Fruit fly (Drosophila melanogaster) whole organism, embryonic: Measurements from ENCODE around the gene CG42656.

Source experiments
- Atf6 ChIP-seq: fragments of 200-800 bp; sonication (Bioruptor generic); IDR thresholded peaks from 2 replicates; pipeline ENCODE4 v1.3.6; 2022; ENCODE audit warnings: missing biosample characterization, missing genetic modification characterization
- B-H1 ChIP-seq: fragments of 200-800 bp; sonication (Bioruptor generic); IDR thresholded peaks from 3 replicates; pipeline ENCODE4 v1.3.6; 2022; ENCODE audit warnings: missing biosample characterization, missing genetic modification characterization
- Bdp1 ChIP-seq: fragments of 200-800 bp; sonication (Bioruptor generic); optimal IDR thresholded peaks from 3 replicates; lab custom pipeline; 2016; ENCODE audit warnings: missing biosample characterization, missing genetic modification characterization
- CG12769 ChIP-seq: fragments of 200-800 bp; sonication (Bioruptor generic); optimal IDR thresholded peaks from 2 replicates; lab custom pipeline; 2019; ENCODE audit warnings: missing biosample characterization, mild to moderate bottlenecking, missing genetic modification characterization, moderate library complexity
- CG14965 ChIP-seq: fragments of 200-800 bp; sonication (Bioruptor generic); optimal IDR thresholded peaks from 2 replicates; lab custom pipeline; 2016; ENCODE audit warnings: missing biosample characterization, missing genetic modification characterization, borderline replicate concordance
- CG15073 ChIP-seq: fragments of 200-800 bp; sonication (Bioruptor generic); optimal IDR thresholded peaks from 2 replicates; lab custom pipeline; 2016; ENCODE audit warnings: missing biosample characterization, missing genetic modification characterization
- CG15269 ChIP-seq: fragments of 200-800 bp; sonication (Bioruptor generic); optimal IDR thresholded peaks from 2 replicates; lab custom pipeline; 2018; ENCODE audit warnings: missing biosample characterization, mild to moderate bottlenecking, missing genetic modification characterization, moderate library complexity
- CG16779 ChIP-seq: fragments of 200-800 bp; sonication (Bioruptor generic); IDR thresholded peaks from 2 replicates; pipeline ENCODE4 v1.3.6; 2022; ENCODE audit warnings: missing biosample characterization, missing genetic modification characterization
- CG17361 ChIP-seq: fragments of 200-800 bp; sonication (Bioruptor generic); IDR thresholded peaks from 3 replicates; pipeline ENCODE4 v1.3.6; 2022; ENCODE audit warnings: missing biosample characterization, missing genetic modification characterization
- CG17829 ChIP-seq: fragments of 200-800 bp; optimal IDR thresholded peaks from 2 replicates; lab custom pipeline; 2019; ENCODE audit warnings: missing biosample characterization, mild to moderate bottlenecking, missing genetic modification characterization, moderate library complexity
- CG30403 ChIP-seq: fragments of 200-800 bp; sonication (Bioruptor generic); optimal IDR thresholded peaks from 3 replicates; lab custom pipeline; 2016; ENCODE audit warnings: missing biosample characterization, missing genetic modification characterization
- CG31388 ChIP-seq: fragments of 200-800 bp; sonication (Bioruptor generic); optimal IDR thresholded peaks from 2 replicates; lab custom pipeline; 2016; ENCODE audit warnings: missing biosample characterization, missing genetic modification characterization
- CG32767 ChIP-seq: fragments of 200-800 bp; sonication (Bioruptor generic); IDR thresholded peaks from 2 replicates; pipeline ENCODE4 v1.3.6; 2022; ENCODE audit warnings: missing biosample characterization, missing genetic modification characterization
- CG33213 ChIP-seq: fragments of 200-800 bp; sonication (Bioruptor generic); optimal IDR thresholded peaks from 3 replicates; lab custom pipeline; 2016; ENCODE audit warnings: missing biosample characterization, missing genetic modification characterization
- CG34224 ChIP-seq: fragments of 200-800 bp; sonication (Bioruptor generic); IDR thresholded peaks from 3 replicates; pipeline ENCODE4 v1.3.6; 2022; ENCODE audit warnings: missing biosample characterization, missing genetic modification characterization; ENCODE audit not compliant: partially characterized antibody
- CG7786 ChIP-seq: fragments of 200-800 bp; sonication (Bioruptor generic); optimal IDR thresholded peaks from 2 replicates; lab custom pipeline; 2016; ENCODE audit warnings: missing biosample characterization, missing genetic modification characterization
- CG8359 ChIP-seq: fragments of 200-800 bp; sonication (Bioruptor generic); optimal IDR thresholded peaks from 2 replicates; lab custom pipeline; 2017; ENCODE audit warnings: missing biosample characterization, mild to moderate bottlenecking, missing genetic modification characterization, borderline replicate concordance
- CG9437 ChIP-seq: fragments of 200-800 bp; sonication (Bioruptor generic); optimal IDR thresholded peaks from 2 replicates; lab custom pipeline; 2018; ENCODE audit warnings: missing biosample characterization, mild to moderate bottlenecking, missing genetic modification characterization
- CG9727 ChIP-seq: fragments of 200-800 bp; sonication (Bioruptor generic); optimal IDR thresholded peaks from 3 replicates; lab custom pipeline; 2017; ENCODE audit warnings: missing biosample characterization, mild to moderate bottlenecking, missing genetic modification characterization
- CG9817 ChIP-seq: fragments of 200-800 bp; sonication (Bioruptor generic); optimal IDR thresholded peaks from 2 replicates; lab custom pipeline; 2018; ENCODE audit warnings: missing biosample characterization, mild to moderate bottlenecking, missing genetic modification characterization, moderate library complexity
- Camta ChIP-seq: fragments of 200-800 bp; sonication (Bioruptor generic); optimal IDR thresholded peaks from 2 replicates; lab custom pipeline; 2016; ENCODE audit warnings: missing biosample characterization, missing genetic modification characterization
- CoRest ChIP-seq: fragments of 200-800 bp; sonication (Bioruptor generic); optimal IDR thresholded peaks from 3 replicates; lab custom pipeline; 2018; ENCODE audit warnings: missing biosample characterization, mild to moderate bottlenecking, missing genetic modification characterization, moderate library complexity
- Dip3 ChIP-seq: fragments of 200-800 bp; sonication (Bioruptor generic); optimal IDR thresholded peaks from 3 replicates; lab custom pipeline; 2016; ENCODE audit warnings: missing biosample characterization, missing genetic modification characterization
- Doc2 ChIP-seq: fragments of 200-800 bp; sonication (Bioruptor generic); IDR thresholded peaks from 2 replicates; pipeline ENCODE4 v1.3.6; 2022; ENCODE audit warnings: missing biosample characterization, missing genetic modification characterization
- GATAe ChIP-seq: fragments of 200-800 bp; sonication (Bioruptor generic); conservative IDR thresholded peaks from 2 replicates; pipeline ENCODE4 v1.3.6; 2022; ENCODE audit warnings: missing biosample characterization, missing genetic modification characterization
- MESR4 ChIP-seq: fragments of 200-800 bp; sonication (Bioruptor generic); optimal IDR thresholded peaks from 2 replicates; lab custom pipeline; 2018; ENCODE audit warnings: missing biosample characterization, mild to moderate bottlenecking, missing genetic modification characterization, moderate library complexity
- Ptx1 ChIP-seq: fragments of 200-800 bp; sonication (Bioruptor generic); IDR thresholded peaks from 2 replicates; pipeline ENCODE4 v1.3.6; 2022; ENCODE audit warnings: missing biosample characterization, missing genetic modification characterization
- Ravus ChIP-seq: fragments of 200-800 bp; sonication (Bioruptor generic); IDR thresholded peaks from 2 replicates; pipeline ENCODE4 v1.3.6; 2022; ENCODE audit warnings: missing biosample characterization, missing genetic modification characterization
- Xrp1 ChIP-seq: fragments of 200-800 bp; sonication (Bioruptor generic); IDR thresholded peaks from 2 replicates; pipeline ENCODE4 v1.3.6; 2022; ENCODE audit warnings: missing biosample characterization, missing genetic modification characterization
- ase ChIP-seq: fragments of 200-800 bp; sonication (Bioruptor generic); IDR thresholded peaks from 3 replicates; pipeline ENCODE4 v1.3.6; 2022; ENCODE audit warnings: missing biosample characterization, missing genetic modification characterization
- caup ChIP-seq: fragments of 200-800 bp; sonication (Bioruptor generic); optimal IDR thresholded peaks from 3 replicates; lab custom pipeline; 2017; ENCODE audit warnings: missing biosample characterization, mild to moderate bottlenecking, missing genetic modification characterization, moderate library complexity; ENCODE audit not compliant: severe bottlenecking
- chinmo ChIP-seq: fragments of 200-800 bp; sonication (Bioruptor generic); IDR thresholded peaks from 4 replicates; pipeline ENCODE4 v1.3.6; 2022; ENCODE audit warnings: missing biosample characterization, missing genetic modification characterization; ENCODE audit not compliant: partially characterized antibody
- danr ChIP-seq: fragments of 200-800 bp; sonication (Bioruptor generic); IDR thresholded peaks from 2 replicates; pipeline ENCODE4 v1.3.6; 2022; ENCODE audit warnings: missing biosample characterization, missing genetic modification characterization
- ems ChIP-seq: fragments of 200-800 bp; sonication (Bioruptor generic); optimal IDR thresholded peaks from 3 replicates; lab custom pipeline; 2016; ENCODE audit warnings: missing biosample characterization, missing genetic modification characterization
- gsb-n ChIP-seq: fragments of 200-800 bp; sonication (Bioruptor generic); optimal IDR thresholded peaks from 3 replicates; lab custom pipeline; 2018; ENCODE audit warnings: missing biosample characterization, mild to moderate bottlenecking, missing genetic modification characterization
- h ChIP-seq: fragments of >200 bp; optimal IDR thresholded peaks from 2 replicates; lab custom pipeline; 2017
- hkb ChIP-seq, 2 experiments: fragments of 200-800 bp in 1 of 2; fragments of >200 bp in 1 of 2; sonication (Bioruptor generic) in 1 of 2; IDR thresholded peaks in 1 of 2; optimal IDR thresholded peaks in 1 of 2; 2 replicates each; pipeline versions ENCODE4 v1.3.6 to Lab custom; 2017 to 2022; ENCODE audit warnings: missing biosample characterization in 1 of 2, missing genetic modification characterization in 1 of 2
- hth ChIP-seq: fragments of >200 bp; optimal IDR thresholded peaks from 2 replicates; lab custom pipeline; 2017; ENCODE audit warnings: inconsistent platforms
- kni ChIP-seq: fragments of 200-800 bp; sonication (Bioruptor generic); optimal IDR thresholded peaks from 3 replicates; lab custom pipeline; 2017; ENCODE audit warnings: mild to moderate bottlenecking, missing biosample characterization, missing genetic modification reagents, missing genetic modification characterization
- lab ChIP-seq: fragments of 200-800 bp; sonication (Bioruptor generic); optimal IDR thresholded peaks from 3 replicates; lab custom pipeline; 2017; ENCODE audit warnings: missing biosample characterization, missing genetic modification characterization, mild to moderate bottlenecking, moderate library complexity, missing genetic modification reagents
- nmo ChIP-seq: fragments of 200-800 bp; sonication (Bioruptor generic); optimal IDR thresholded peaks from 2 replicates; lab custom pipeline; 2018; ENCODE audit warnings: missing biosample characterization, mild to moderate bottlenecking, missing genetic modification characterization, moderate library complexity
- pita ChIP-seq: fragments of 200-800 bp; sonication (Bioruptor generic); optimal IDR thresholded peaks from 2 replicates; lab custom pipeline; 2017; ENCODE audit warnings: missing biosample characterization, mild to moderate bottlenecking, missing genetic modification characterization
- pzg ChIP-seq: fragments of 200-800 bp; sonication (Bioruptor generic); optimal IDR thresholded peaks from 3 replicates; lab custom pipeline; 2018; ENCODE audit warnings: missing biosample characterization, mild to moderate bottlenecking, missing genetic modification characterization, moderate library complexity
- sens ChIP-seq: fragments of 200-800 bp; sonication (Bioruptor generic); peaks from one replicate; lab custom pipeline; 2016; ENCODE audit warnings: missing biosample characterization, missing genetic modification characterization
- sisA ChIP-seq: fragments of 200-800 bp; sonication (Bioruptor generic); IDR thresholded peaks from 2 replicates; pipeline ENCODE4 v1.3.6; 2022; ENCODE audit warnings: missing biosample characterization, missing genetic modification characterization
- stc ChIP-seq: fragments of 200-800 bp; sonication (Bioruptor generic); IDR thresholded peaks from 2 replicates; pipeline ENCODE4 v1.3.6; 2022; ENCODE audit warnings: missing biosample characterization, missing genetic modification characterization
- tx ChIP-seq: fragments of 200-800 bp; sonication (Bioruptor generic); optimal IDR thresholded peaks from 2 replicates; lab custom pipeline; 2016; ENCODE audit warnings: missing biosample characterization, missing genetic modification characterization
- wor ChIP-seq: fragments of 200-800 bp; sonication (Bioruptor generic); IDR thresholded peaks from 2 replicates; pipeline ENCODE4 v1.3.6; 2022; ENCODE audit warnings: missing biosample characterization, missing genetic modification characterization

Gene CG42656

dm6 chr3R:7506314-7506988 lies 13.4 kb upstream of the CG42656 start (continued):
- TF ChIP-seq MESR4 (GFP tag; lab: Kevin White, UChicago) (no peak), B-H1 (GFP tag; lab: Robert Waterston, UW) (peak; percentile 50; the same call in 2 of the 3 replicates), CG14965 (GFP tag; lab: Kevin White, UChicago) (peak; percentile 14), CG7786 (GFP tag; lab: Kevin White, UChicago) (peak; percentile 90), hkb (optimal IDR thresholded peaks at IDR 0.05; lab: Kevin White, UChicago) (no peak), hkb (GFP tag; IDR thresholded peaks at IDR 0.05; lab: Robert Waterston, UW) (peak; percentile 64), wor (GFP tag; lab: Robert Waterston, UW) (no peak), CG15073 (GFP tag; lab: Kevin White, UChicago) (no peak), CG17361 (GFP tag; lab: Robert Waterston, UW) (peak; percentile 67), CG9437 (GFP tag; lab: Kevin White, UChicago) (peak; percentile 60), CG17829 (tag; lab: Kevin White, UChicago) (no peak), pita (GFP tag; lab: Kevin White, UChicago) (no peak), Ptx1 (GFP tag; lab: Robert Waterston, UW) (peak; percentile 79), h (lab: Kevin White, UChicago) (no peak), sens (GFP tag; lab: Kevin White, UChicago) (peak; percentile 92), CG8359 (GFP tag; lab: Kevin White, UChicago) (no peak), Dip3 (GFP tag; lab: Kevin White, UChicago) (peak; percentile 93), sisA (peak; percentile 49), kni (GFP tag; lab: Kevin White, UChicago) (no peak), Bdp1 (peak; percentile 70), gsb-n (no peak), caup (GFP tag; lab: Kevin White, UChicago) (peak; percentile 90)

dm6 chr3R:7504989-7505761 lies 12.1 kb upstream of the CG42656 start, which contains the start of gene alpha-Est9:
Gene alpha-Est9, minus strand, starts transcription at chr3R:7505098.
- 0 out of 2 replicates have a peak, but pooled peaks have one; percentile 31 for TF ChIP-seq Atf6 (GFP tag; lab: Robert Waterston, UW)
- no peak for TF ChIP-seq hth (lab: Kevin White, UChicago)
- TF ChIP-seq CG33213 (GFP tag; lab: Kevin White, UChicago): no peak
- no peak for TF ChIP-seq CG32767 (GFP tag; lab: Robert Waterston, UW)
- TF ChIP-seq CG31388 (GFP tag; lab: Kevin White, UChicago): no peak
- peak; percentile 87; the same call in 3 of the 4 replicates for TF ChIP-seq chinmo
- no peak for TF ChIP-seq CG16779 (GFP tag; lab: Robert Waterston, UW)
- peak; percentile 8; the same call in 1 of the 2 replicates for TF ChIP-seq GATAe (GFP tag; lab: Robert Waterston, UW)
- TF ChIP-seq Doc2 (GFP tag; lab: Robert Waterston, UW): no peak
- no peak for TF ChIP-seq Camta
- TF ChIP-seq CG34224 (GFP tag; lab: Robert Waterston, UW): 0 out of 3 replicates have a peak, but pooled peaks have one; percentile 22
- no peak for TF ChIP-seq ems (GFP tag; lab: Kevin White, UChicago)
- no peak for TF ChIP-seq ase (GFP tag; lab: Robert Waterston, UW)
- TF ChIP-seq lab (GFP tag; lab: Kevin White, UChicago): peak; percentile 77
- TF ChIP-seq CG15269: no peak
- TF ChIP-seq CG12769 (tag; lab: Kevin White, UChicago): peak; percentile 57
- TF ChIP-seq CG9817 (tag; lab: Kevin White, UChicago): peak; percentile 1
- TF ChIP-seq CoRest (tag; lab: Kevin White, UChicago): no peak
- no peak for TF ChIP-seq nmo (GFP tag; lab: Kevin White, UChicago)
- no peak for TF ChIP-seq tx (GFP tag; lab: Kevin White, UChicago)
- no peak for TF ChIP-seq Ravus (GFP tag; lab: Robert Waterston, UW)
- peak; percentile 63 for TF ChIP-seq sens (GFP tag; lab: Kevin White, UChicago)
- no peak for TF ChIP-seq pzg (GFP tag; lab: Kevin White, UChicago)
- TF ChIP-seq CG9727: no peak
- no peak for TF ChIP-seq danr (GFP tag; lab: Robert Waterston, UW)
- no peak for TF ChIP-seq Xrp1 (GFP tag; lab: Robert Waterston, UW)
- TF ChIP-seq CG30403 (GFP tag; lab: Kevin White, UChicago): no peak
- no peak for TF ChIP-seq stc (GFP tag; lab: Robert Waterston, UW)
